Fruit fly (Drosophila melanogaster): Measurements from ENCODE around the gene CG13775.

CG13775 gene

DNA sequence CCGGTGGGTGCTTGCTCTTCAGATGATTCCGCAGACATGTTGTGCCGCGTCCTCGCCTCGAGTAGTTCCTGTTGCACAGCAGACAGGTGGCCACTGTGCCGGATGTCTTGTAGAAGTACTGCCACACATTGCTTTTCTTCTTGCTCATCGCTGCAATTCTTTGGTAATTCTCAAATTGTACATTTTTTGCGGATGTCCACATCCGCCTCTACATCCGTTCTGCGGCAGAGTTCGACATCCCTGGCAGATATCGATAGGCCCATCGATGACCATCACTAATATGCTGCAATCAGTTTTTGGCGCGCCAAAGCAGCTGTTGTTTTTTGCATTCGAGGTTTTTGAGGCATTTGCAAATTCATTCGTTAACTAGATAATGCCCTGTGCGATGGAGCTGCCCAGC lies at the start of gene CG13775, which contains the start of gene CG3430 (continued):
- TF ChIP-seq kni (GFP tag; optimal IDR thresholded peaks at IDR 0.05) (no peak), chm (GFP tag; IDR thresholded peaks at IDR 0.05) (peak; percentile 66), Dek (tag; optimal IDR thresholded peaks at IDR 0.05) (no peak), CG2129 (GFP tag; IDR thresholded peaks at IDR 0.05; ENCODE audit: partially characterized antibody) (peak; percentile 37; the same call in 1 of the 2 replicates), CG17385 (GFP tag; optimal IDR thresholded peaks at IDR 0.05) (peak; percentile 39), Kr (GFP tag; optimal IDR thresholded peaks at IDR 0.05) (no peak), mld (GFP tag; IDR thresholded peaks at IDR 0.05; ENCODE audit: partially characterized antibody) (0 out of 3 replicates have a peak, but pooled peaks have one; percentile 30), CG7556 (GFP tag; optimal IDR thresholded peaks at IDR 0.05) (no peak), trem (tag; optimal IDR thresholded peaks at IDR 0.05) (peak; percentile 23), unc-4 (GFP tag; IDR thresholded peaks at IDR 0.05; ENCODE audit: partially characterized antibody) (peak; percentile 72), ken (GFP tag; IDR thresholded peaks at IDR 0.05) (0 out of 3 replicates have a peak, but pooled peaks have one; percentile 32), gsb (GFP tag; IDR thresholded peaks at IDR 0.05) (0 out of 2 replicates have a peak, but pooled peaks have one; percentile 14), Dip2 (GFP tag; IDR thresholded peaks at IDR 0.05) (no peak), pb (GFP tag; optimal IDR thresholded peaks at IDR 0.05) (peak; percentile 28), dan (GFP tag; IDR thresholded peaks at IDR 0.05) (no peak), Dp (GFP tag; optimal IDR thresholded peaks at IDR 0.05) (peak; percentile 82), CG16863 (GFP tag; optimal IDR thresholded peaks at IDR 0.05) (no peak), sug (tag; optimal IDR thresholded peaks at IDR 0.05) (peak; percentile 22), Hmx (GFP tag; optimal IDR thresholded peaks at IDR 0.05) (no peak), fu2 (GFP tag; optimal IDR thresholded peaks at IDR 0.05) (no peak), Neu2 (GFP tag; optimal IDR thresholded peaks at IDR 0.05; ENCODE audit: borderline replicate concordance) (no peak), fd102C (GFP tag; optimal IDR thresholded peaks at IDR 0.05) (no peak), slbo (GFP tag; IDR thresholded peaks at IDR 0.05) (peak; percentile 67), CG7987 (GFP tag; optimal IDR thresholded peaks at IDR 0.05) (peak; percentile 30), CG15514 (GFP tag; optimal IDR thresholded peaks at IDR 0.05) (peak; percentile 73), zfh1 (GFP tag; IDR thresholded peaks at IDR 0.05) (peak; percentile 45; the same call in 2 of the 3 replicates), CG32532 (GFP tag; IDR thresholded peaks at IDR 0.05) (peak; percentile 56; the same call in 1 of the 2 replicates), amos (GFP tag; IDR thresholded peaks at IDR 0.05; ENCODE audit: partially characterized antibody) (peak; percentile 78), CG7928 (GFP tag; optimal IDR thresholded peaks at IDR 0.05) (peak; percentile 89), CG10959 (GFP tag; IDR thresholded peaks at IDR 0.05) (no peak), tll (GFP tag; optimal IDR thresholded peaks at IDR 0.05) (no peak), lov (optimal IDR thresholded peaks at IDR 0.05) (no peak), lov (GFP tag; IDR thresholded peaks at IDR 0.05) (no peak), Blimp-1 (GFP tag; optimal IDR thresholded peaks at IDR 0.05) (no peak), HmgZ (tag; optimal IDR thresholded peaks at IDR 0.05) (peak; percentile 72), hkb (optimal IDR thresholded peaks at IDR 0.05) (no peak), hkb (GFP tag; IDR thresholded peaks at IDR 0.05) (0 out of 2 replicates have a peak, but pooled peaks have one; percentile 21), YL-1 (GFP tag; optimal IDR thresholded peaks at IDR 0.05) (peak; percentile 32), CG9932 (GFP tag; IDR thresholded peaks at IDR 0.05) (peak; percentile 61), CG17912 (GFP tag; optimal IDR thresholded peaks at IDR 0.05) (peak; percentile 17), inv (GFP tag; IDR thresholded peaks at IDR 0.05; ENCODE audit: partially characterized antibody) (peak; percentile 48; the same call in 1 of the 2 replicates), repo (GFP tag; optimal IDR thresholded peaks at IDR 0.05) (peak; percentile 28), CG16815 (GFP tag; optimal IDR thresholded peaks at IDR 0.05) (no peak), fd96Cb (tag; optimal IDR thresholded peaks at IDR 0.05) (no peak), CG14014 (GFP tag; IDR thresholded peaks at IDR 0.05) (peak; percentile 33; the same call in 1 of the 2 replicates), CG1647 (GFP tag; optimal IDR thresholded peaks at IDR 0.05) (no peak), CG30020 (tag; optimal IDR thresholded peaks at IDR 0.05) (peak; percentile 17), CG6765 (GFP tag; optimal IDR thresholded peaks at IDR 0.05) (peak; percentile 33), CG32767 (GFP tag; IDR thresholded peaks at IDR 0.05) (no peak), kay (GFP tag; optimal IDR thresholded peaks at IDR 0.05) (no peak)

Measured in whole organism, embryonic.